Fruit fly (Drosophila melanogaster): Measurements from ENCODE around the gene CG34328.

The CG34328 gene

dm6 chrX:18367806-18368643 lies 31.8 kb downstream of the CG34328 start (continued):
- TF ChIP-seq lbe (GFP tag; optimal IDR thresholded peaks at IDR 0.05) (peak; percentile 13), ssp (GFP tag; IDR thresholded peaks at IDR 0.05) (peak; percentile 56; the same call in 1 of the 2 replicates), CG1792 (GFP tag; optimal IDR thresholded peaks at IDR 0.05) (peak; percentile 61), NfI (GFP tag; optimal IDR thresholded peaks at IDR 0.05) (peak; percentile 62), CG17568 (GFP tag; optimal IDR thresholded peaks at IDR 0.05) (no peak), CG3726 (GFP tag; IDR thresholded peaks at IDR 0.05) (0 out of 3 replicates have a peak, but pooled peaks have one; percentile 59), CkIIα-i1 (GFP tag; IDR thresholded peaks at IDR 0.05) (no peak), vnd (GFP tag; IDR thresholded peaks at IDR 0.05; ENCODE audit: partially characterized antibody) (no peak), CG10543 (GFP tag; optimal IDR thresholded peaks at IDR 0.05) (peak; percentile 86), CG10366 (GFP tag; IDR thresholded peaks at IDR 0.05) (peak; percentile 81), Med (GFP tag) (peak; percentile 96), salm (tag; optimal IDR thresholded peaks at IDR 0.05) (no peak), CG10654 (GFP tag; optimal IDR thresholded peaks at IDR 0.05) (peak; percentile 28), kay (GFP tag; optimal IDR thresholded peaks at IDR 0.05) (peak; percentile 21), Nf-YA (GFP tag; IDR thresholded peaks at IDR 0.05) (peak; percentile 49; the same call in 1 of the 2 replicates), H15 (GFP tag; IDR thresholded peaks at IDR 0.05) (peak; percentile 71), pros (GFP tag; optimal IDR thresholded peaks at IDR 0.05) (no peak), CG16815 (GFP tag; optimal IDR thresholded peaks at IDR 0.05) (peak; percentile 34), lmd (GFP tag; IDR thresholded peaks at IDR 0.05) (peak; percentile 74), CG30403 (GFP tag; optimal IDR thresholded peaks at IDR 0.05) (peak; percentile 63), ranshi (GFP tag; IDR thresholded peaks at IDR 0.05) (peak; percentile 83), CG10462 (GFP tag; optimal IDR thresholded peaks at IDR 0.05) (no peak), Optix (GFP tag; IDR thresholded peaks at IDR 0.05) (peak; percentile 73; the same call in 2 of the 3 replicates), Kr (GFP tag; optimal IDR thresholded peaks at IDR 0.05) (no peak), grau (tag; optimal IDR thresholded peaks at IDR 0.05) (peak; percentile 71), h (optimal IDR thresholded peaks at IDR 0.05) (no peak), CG8388 (GFP tag; optimal IDR thresholded peaks at IDR 0.05) (peak; percentile 31), CG3065 (GFP tag; optimal IDR thresholded peaks at IDR 0.05) (no peak), HLH4C (GFP tag; IDR thresholded peaks at IDR 0.05; ENCODE audit: partially characterized antibody) (no peak), zen (tag; optimal IDR thresholded peaks at IDR 0.05) (no peak), mld (GFP tag; IDR thresholded peaks at IDR 0.05; ENCODE audit: partially characterized antibody) (no peak), D (optimal IDR thresholded peaks at IDR 0.05) (no peak), D (GFP tag; optimal IDR thresholded peaks at IDR 0.05) (peak; percentile 46), Ets97D (GFP tag; optimal IDR thresholded peaks at IDR 0.05) (peak; percentile 1), Poxn (GFP tag; IDR thresholded peaks at IDR 0.05) (peak; percentile 61), onecut (GFP tag; IDR thresholded peaks at IDR 0.05) (peak; percentile 60), CG7928 (GFP tag; optimal IDR thresholded peaks at IDR 0.05) (peak; percentile 39), CG6854 (GFP tag; optimal IDR thresholded peaks at IDR 0.05) (peak; percentile 63), ftz-f1 (GFP tag; optimal IDR thresholded peaks at IDR 0.05) (no peak), CG34224 (GFP tag; IDR thresholded peaks at IDR 0.05; ENCODE audit: partially characterized antibody) (no peak), CoRest (tag; optimal IDR thresholded peaks at IDR 0.05) (peak; percentile 21), Dfd (GFP tag; optimal IDR thresholded peaks at IDR 0.05) (no peak), CG8089 (GFP tag; optimal IDR thresholded peaks at IDR 0.05) (peak; percentile 43), NC2β (GFP tag; optimal IDR thresholded peaks at IDR 0.05) (peak; percentile 17), CG6689 (GFP tag; IDR thresholded peaks at IDR 0.05) (peak; percentile 46), CG31441 (GFP tag; IDR thresholded peaks at IDR 0.05) (peak; percentile 52), cwo (GFP tag; optimal IDR thresholded peaks at IDR 0.05) (peak; percentile 83), odd (GFP tag; optimal IDR thresholded peaks at IDR 0.05) (peak; percentile 46), CG2678 (tag; optimal IDR thresholded peaks at IDR 0.05) (peak; percentile 78), dysf (GFP tag; IDR thresholded peaks at IDR 0.05) (peak; percentile 82)

Measured in whole organism, embryonic.